Worm (Caenorhabditis elegans): Measurements from ENCODE around the gene egg-2.

DNA sequence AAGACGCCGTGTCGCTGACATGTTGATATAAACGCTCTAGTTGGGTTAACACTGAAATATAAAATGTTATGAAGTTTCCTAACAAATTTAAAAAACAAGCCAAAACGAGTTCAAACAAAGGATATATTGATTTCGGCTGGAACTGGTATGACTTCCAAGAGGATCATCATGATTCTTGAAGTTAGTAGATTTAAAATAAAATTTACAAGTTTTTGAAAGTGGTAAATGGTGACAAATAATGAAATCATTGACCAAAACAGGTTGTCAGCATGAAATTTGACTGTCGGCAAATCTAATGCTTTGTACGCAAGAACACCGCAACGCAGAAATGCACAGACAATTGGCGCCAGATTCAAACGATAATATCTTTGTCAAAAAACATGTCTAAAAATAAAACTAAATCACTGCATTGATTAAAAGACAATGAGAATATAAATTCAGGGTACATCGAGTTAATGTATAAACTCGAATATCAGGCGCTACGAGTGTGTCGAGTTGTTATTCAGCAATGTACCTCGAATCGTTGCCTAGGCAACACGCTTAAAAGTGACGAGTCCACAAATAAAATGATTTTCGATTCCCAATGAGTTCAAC, 8.2 kb upstream of the egg-2 start, which contains the start of the genes ubc-18 and R01H2.8:
- TF ChIP-seq nhr-11 (tag; optimal IDR thresholded peaks at IDR 0.05) (no peak), unc-55 (GFP tag; optimal IDR thresholded peaks at IDR 0.05) (no peak), tbx-2 (tag; optimal IDR thresholded peaks at IDR 0.05) (no peak), pha-4 (tag; optimal IDR thresholded peaks at IDR 0.05) (no peak), C08G9.2 (tag; optimal IDR thresholded peaks at IDR 0.05) (no peak), nfya-1 (tag; optimal IDR thresholded peaks at IDR 0.05) (peak; percentile 38), ceh-31 (tag; optimal IDR thresholded peaks at IDR 0.05) (no peak), fkh-6 (tag; optimal IDR thresholded peaks at IDR 0.05) (no peak)
